Worm (Caenorhabditis elegans): ENCODE results near the gene bath-10.

DNA sequence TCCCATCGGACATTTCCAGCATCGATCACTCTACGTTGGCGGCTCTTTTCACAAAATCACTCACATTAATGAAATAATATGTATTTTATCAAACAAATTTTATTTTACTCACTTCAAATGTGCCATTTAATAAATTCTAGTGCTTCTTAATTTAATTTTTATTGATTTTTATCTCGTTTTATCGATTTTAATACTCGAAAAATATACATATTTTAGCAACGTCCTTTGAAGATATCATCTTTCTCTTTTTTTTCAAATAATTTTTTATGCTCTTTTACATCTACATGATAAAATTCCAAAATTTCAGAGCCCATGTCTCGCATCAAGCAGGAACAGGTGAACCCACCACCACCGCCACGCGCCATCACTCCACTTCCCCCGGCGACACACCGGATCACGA lies 16.0 kb upstream of the bath-10 start, which contains the start of the genes lido-14 and bath-27:
- TF ChIP-seq peb-1 (tag; optimal IDR thresholded peaks at IDR 0.05) (no peak), unc-62 (GFP tag; optimal IDR thresholded peaks at IDR 0.05) (no peak), skn-1 (tag; optimal IDR thresholded peaks at IDR 0.05) (no peak), unc-55 (GFP tag; optimal IDR thresholded peaks at IDR 0.05) (no peak), nhr-11 (tag; optimal IDR thresholded peaks at IDR 0.05) (no peak), ama-1 (optimal IDR thresholded peaks at IDR 0.05) (no peak), nhr-25 (tag; optimal IDR thresholded peaks at IDR 0.05) (no peak), nhr-23 (tag; optimal IDR thresholded peaks at IDR 0.05) (no peak), aly-2 (tag; optimal IDR thresholded peaks at IDR 0.05) (no peak), ztf-1 (GFP tag; conservative IDR thresholded peaks at IDR 0.05) (no peak), mab-5 (tag; optimal IDR thresholded peaks at IDR 0.05) (no peak), F13H6.1 (tag; optimal IDR thresholded peaks at IDR 0.05) (no peak), R02D3.7 (tag; optimal IDR thresholded peaks at IDR 0.05) (no peak)

Measured in whole organism, L2 larva.